Worm (Caenorhabditis elegans) whole organism, late embryonic: Measurements from ENCODE around the gene T14B4.3.

ENCODE experiments used
- hlh-13 ChIP-seq: fragments of 200-800 bp; sonication (Bioruptor generic); optimal IDR thresholded peaks from 2 replicates; lab custom pipeline; 2018; ENCODE audit warnings: mild to moderate bottlenecking, missing genetic modification characterization, missing compliant biosample characterization
- ztf-16 ChIP-seq: sonication (generic microtip); optimal IDR thresholded peaks from 2 replicates; lab custom pipeline; 2017; ENCODE audit warnings: missing genetic modification characterization, missing compliant biosample characterization

DNA sequence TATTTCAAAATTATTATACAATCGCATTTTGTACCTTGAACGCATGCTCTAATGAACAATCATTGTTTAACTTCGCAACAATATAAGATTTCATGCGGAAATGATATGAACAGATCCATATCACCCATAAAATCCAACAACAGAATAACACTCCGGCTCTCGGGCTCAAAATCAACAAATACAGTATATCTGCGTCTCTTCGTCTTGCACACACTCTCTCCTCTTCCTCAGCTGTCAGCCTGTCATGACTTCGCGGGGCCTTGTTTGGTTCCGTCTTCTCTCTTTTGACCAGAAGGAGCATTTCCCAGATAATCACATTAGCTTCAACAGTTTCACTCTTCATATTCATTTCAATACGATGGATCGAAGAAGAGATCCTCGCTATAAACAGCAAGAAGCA, 21.5 kb downstream of the T14B4.3 start, which contains the start of gene F41G3.3:
- no peak for TF ChIP-seq ztf-16 (tag; lab: Kevin White, UChicago)
- TF ChIP-seq hlh-13: no peak
